Fruit fly (Drosophila melanogaster): ENCODE measurements around the gene CG43797.

Gene CG43797

DNA sequence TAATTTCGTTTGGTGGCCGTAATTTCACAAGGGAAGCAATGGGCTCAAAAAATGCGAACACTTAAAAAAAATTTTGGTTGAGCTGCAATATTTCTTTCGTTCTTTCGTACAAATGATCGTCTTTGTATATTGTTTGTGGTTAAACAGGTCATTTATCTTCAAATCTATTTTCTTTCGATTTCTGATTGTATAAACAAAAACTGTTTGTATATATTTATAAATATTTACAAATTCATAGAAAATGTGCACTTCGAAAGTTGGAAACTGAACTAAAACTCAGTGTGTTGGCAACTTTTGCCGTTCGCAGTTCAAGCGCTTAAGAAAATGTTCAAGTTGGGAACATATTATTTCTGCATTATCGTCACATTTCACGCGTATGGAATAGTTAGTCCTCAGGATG is at the start of gene CG43797:
TSS of gene CG43797 (plus strand) at position 301 of the 400 bp plus-strand sequence.
- TF ChIP-seq h (optimal IDR thresholded peaks at IDR 0.05) (no peak), ttk (optimal IDR thresholded peaks at IDR 0.05) (no peak), psq (optimal IDR thresholded peaks at IDR 0.05) (no peak), insv (optimal IDR thresholded peaks at IDR 0.05) (no peak), Myc (optimal IDR thresholded peaks at IDR 0.05) (no peak), Sin3A (optimal IDR thresholded peaks at IDR 0.05) (no peak)

DNA sequence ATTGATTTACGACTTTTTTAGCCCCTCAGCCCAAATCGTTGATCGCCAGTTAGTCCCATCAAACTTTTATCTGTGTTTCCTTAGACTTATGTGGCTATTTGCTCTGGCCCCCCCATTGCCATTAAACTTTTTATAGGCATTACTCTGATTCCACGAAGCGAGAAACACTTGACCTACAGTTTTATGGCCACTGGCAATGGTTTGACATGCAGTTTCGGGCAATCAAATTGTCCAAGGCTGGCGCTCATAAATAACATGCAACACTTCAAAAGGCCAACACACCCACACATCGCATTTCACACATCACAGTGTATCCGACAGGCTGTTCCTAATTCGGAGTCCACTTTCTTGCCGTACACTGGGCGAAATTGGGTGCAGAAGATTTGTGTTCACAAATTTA is 31.5 kb upstream of the CG43797 start:
- TF ChIP-seq Sin3A (optimal IDR thresholded peaks at IDR 0.05) (no peak), h (optimal IDR thresholded peaks at IDR 0.05) (no peak), psq (optimal IDR thresholded peaks at IDR 0.05) (no peak), Myc (optimal IDR thresholded peaks at IDR 0.05) (no peak), insv (optimal IDR thresholded peaks at IDR 0.05) (no peak), ttk (optimal IDR thresholded peaks at IDR 0.05) (no peak)

DNA sequence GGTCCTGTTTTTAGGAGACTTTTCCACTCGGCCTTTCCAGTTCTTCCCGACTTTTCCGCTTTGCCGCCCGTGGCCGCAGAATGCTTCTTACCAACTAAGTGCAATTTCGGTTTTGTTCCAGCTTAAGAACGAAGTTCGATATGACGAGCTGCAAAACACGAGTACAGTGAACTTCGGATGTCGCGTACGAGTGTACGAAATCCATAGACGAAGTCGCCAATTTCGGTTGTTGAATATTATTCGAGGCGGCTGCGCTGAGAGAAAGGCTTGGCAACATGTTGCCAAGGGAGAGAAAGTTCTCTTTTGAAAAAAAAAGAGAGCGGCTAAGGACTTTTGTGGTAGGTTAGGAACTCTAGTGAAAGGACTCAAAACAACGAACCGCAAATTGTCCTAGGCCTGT is 8.2 kb upstream of the CG43797 start, which contains the start of gene fred:
TSS of gene fred (minus strand) at position 76 of the 400 bp plus-strand sequence.
- TF ChIP-seq psq (optimal IDR thresholded peaks at IDR 0.05) (no peak), h (optimal IDR thresholded peaks at IDR 0.05) (no peak), insv (optimal IDR thresholded peaks at IDR 0.05) (no peak)

- TF ChIP-seq h (optimal IDR thresholded peaks at IDR 0.05): no peak
- no peak for TF ChIP-seq insv (optimal IDR thresholded peaks at IDR 0.05)
- TF ChIP-seq ttk (optimal IDR thresholded peaks at IDR 0.05): no peak
- TF ChIP-seq Myc (optimal IDR thresholded peaks at IDR 0.05): no peak
- no peak for TF ChIP-seq psq (optimal IDR thresholded peaks at IDR 0.05)
- no peak for TF ChIP-seq Sin3A (optimal IDR thresholded peaks at IDR 0.05)
These were observed 4.0 kb downstream of the CG43797 start, which contains the start of gene CG34176 for dm6 chr2L:4003780-4004179. TSS of gene CG34176 (plus strand) at chr2L:4004080.

DNA sequence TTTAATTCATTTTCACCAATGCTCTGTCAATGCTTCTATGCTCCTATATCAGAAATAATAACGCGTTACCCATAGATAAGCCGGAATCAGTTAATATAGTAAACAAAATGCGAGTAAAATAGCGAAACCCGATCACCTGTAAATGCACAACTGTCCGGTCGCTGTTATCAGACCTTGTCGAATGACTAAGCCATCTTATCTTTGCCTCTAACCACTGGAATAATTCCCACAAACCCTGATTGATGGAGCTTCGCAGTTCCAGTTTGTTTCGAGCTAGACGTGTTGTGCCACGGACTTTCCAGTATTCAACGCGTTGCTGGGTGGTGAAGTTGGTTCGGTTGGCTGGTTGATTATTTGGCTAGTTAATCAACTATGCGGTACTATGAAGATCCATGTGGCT is 4.9 kb downstream of the CG43797 start, which contains the start of gene CG15422:
TSS of gene CG15422 (plus strand) at position 301 of the 400 bp plus-strand sequence.
- TF ChIP-seq insv (optimal IDR thresholded peaks at IDR 0.05) (no peak), Sin3A (optimal IDR thresholded peaks at IDR 0.05) (no peak), h (optimal IDR thresholded peaks at IDR 0.05) (no peak), ttk (optimal IDR thresholded peaks at IDR 0.05) (no peak), psq (optimal IDR thresholded peaks at IDR 0.05) (no peak), Myc (optimal IDR thresholded peaks at IDR 0.05) (no peak)

- TF ChIP-seq ttk (optimal IDR thresholded peaks at IDR 0.05) (no peak), Myc (optimal IDR thresholded peaks at IDR 0.05) (no peak), insv (optimal IDR thresholded peaks at IDR 0.05) (no peak), h (optimal IDR thresholded peaks at IDR 0.05) (no peak), Sin3A (optimal IDR thresholded peaks at IDR 0.05) (no peak), psq (optimal IDR thresholded peaks at IDR 0.05) (no peak)
These were observed 5.9 kb downstream of the CG43797 start, which contains the start of gene CG15423 for dm6 chr2L:4005741-4006140. TSS of gene CG15423 (plus strand) at chr2L:4006041.

dm6 chr2L:4007390-4007789 is 7.6 kb downstream of the CG43797 start, which contains the start of gene CG43773:
TSS of gene CG43773 (plus strand) at chr2L:4007690.
- TF ChIP-seq Myc (optimal IDR thresholded peaks at IDR 0.05) (no peak), psq (optimal IDR thresholded peaks at IDR 0.05) (no peak), h (optimal IDR thresholded peaks at IDR 0.05) (no peak), Sin3A (optimal IDR thresholded peaks at IDR 0.05) (no peak), insv (optimal IDR thresholded peaks at IDR 0.05) (no peak), ttk (optimal IDR thresholded peaks at IDR 0.05) (no peak)

DNA sequence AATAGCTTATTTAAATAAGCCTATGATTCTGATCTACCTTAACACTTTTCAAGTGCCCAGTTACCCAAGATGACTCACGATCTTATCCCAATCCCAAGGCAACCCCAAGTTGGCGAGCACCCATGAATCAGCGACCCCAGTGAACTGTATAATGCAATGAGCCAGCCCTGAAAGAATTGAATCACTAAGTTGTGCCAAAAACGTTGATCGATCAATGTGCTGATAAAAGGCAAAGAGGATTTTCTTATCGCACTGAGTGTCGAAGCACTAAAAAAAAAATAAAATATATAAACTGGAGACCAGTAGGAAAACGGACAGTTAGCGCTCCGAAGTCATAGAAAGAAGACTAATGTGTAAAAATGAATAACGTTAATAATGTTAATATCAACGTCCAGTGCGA is 8.5 kb downstream of the CG43797 start, which contains the start of gene CG43774:
TSS of gene CG43774 (plus strand) at position 301 of the 400 bp plus-strand sequence.
- no peak for TF ChIP-seq Myc (optimal IDR thresholded peaks at IDR 0.05)
- no peak for TF ChIP-seq psq (optimal IDR thresholded peaks at IDR 0.05)
- TF ChIP-seq h (optimal IDR thresholded peaks at IDR 0.05): no peak
- no peak for TF ChIP-seq insv (optimal IDR thresholded peaks at IDR 0.05)
- TF ChIP-seq Sin3A (optimal IDR thresholded peaks at IDR 0.05): no peak
- no peak for TF ChIP-seq ttk (optimal IDR thresholded peaks at IDR 0.05)

DNA sequence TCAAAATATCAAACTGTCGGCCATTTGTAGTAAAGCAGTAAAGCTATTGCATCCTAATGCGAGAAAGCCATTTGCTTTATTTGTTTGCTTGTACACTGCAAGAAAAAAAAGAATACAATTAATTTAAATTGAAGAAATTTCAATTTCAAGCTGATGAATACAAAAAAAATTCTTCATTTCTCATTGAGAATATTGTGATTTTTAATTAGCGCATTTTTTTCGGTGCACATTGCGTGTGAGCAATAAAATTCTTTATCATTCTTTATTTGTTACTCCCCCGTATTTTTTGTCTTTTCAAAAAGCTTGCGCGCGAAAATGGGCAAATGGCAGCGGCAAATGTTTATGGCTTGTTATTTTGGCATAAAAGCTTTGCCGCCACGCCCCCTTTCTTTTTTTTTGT is 12.3 kb downstream of the CG43797 start:
- TF ChIP-seq insv (optimal IDR thresholded peaks at IDR 0.05) (no peak), Sin3A (optimal IDR thresholded peaks at IDR 0.05) (no peak), ttk (optimal IDR thresholded peaks at IDR 0.05) (no peak), psq (optimal IDR thresholded peaks at IDR 0.05) (no peak), Myc (optimal IDR thresholded peaks at IDR 0.05) (no peak), h (optimal IDR thresholded peaks at IDR 0.05) (no peak)

dm6 chr2L:4019198-4019597 is 19.4 kb downstream of the CG43797 start:
- TF ChIP-seq insv (optimal IDR thresholded peaks at IDR 0.05) (no peak), ttk (optimal IDR thresholded peaks at IDR 0.05) (no peak), psq (optimal IDR thresholded peaks at IDR 0.05) (no peak), Myc (optimal IDR thresholded peaks at IDR 0.05) (no peak), h (optimal IDR thresholded peaks at IDR 0.05) (no peak), Sin3A (optimal IDR thresholded peaks at IDR 0.05) (no peak)

DNA sequence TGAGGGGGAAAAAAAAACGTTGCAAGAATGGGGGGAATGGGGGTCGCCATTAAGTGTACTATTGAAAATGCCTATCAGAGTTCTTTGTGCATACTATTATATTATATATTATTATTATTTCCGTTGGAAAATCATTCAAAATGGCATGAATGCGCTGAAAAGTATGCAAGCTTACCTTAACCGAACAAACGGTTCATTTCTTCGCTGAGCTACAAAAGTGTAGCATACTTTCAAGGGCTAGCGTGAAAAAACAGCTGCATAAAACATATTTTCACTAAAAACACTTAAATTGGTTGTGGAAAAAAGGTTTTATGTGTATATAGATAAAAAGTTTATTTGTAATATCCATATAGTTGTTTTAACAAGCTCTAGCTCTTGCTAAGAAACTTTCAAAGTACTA is 19.9 kb downstream of the CG43797 start:
- TF ChIP-seq psq (optimal IDR thresholded peaks at IDR 0.05): no peak
- no peak for TF ChIP-seq Myc (optimal IDR thresholded peaks at IDR 0.05)
- no peak for TF ChIP-seq insv (optimal IDR thresholded peaks at IDR 0.05)
- no peak for TF ChIP-seq h (optimal IDR thresholded peaks at IDR 0.05)

DNA sequence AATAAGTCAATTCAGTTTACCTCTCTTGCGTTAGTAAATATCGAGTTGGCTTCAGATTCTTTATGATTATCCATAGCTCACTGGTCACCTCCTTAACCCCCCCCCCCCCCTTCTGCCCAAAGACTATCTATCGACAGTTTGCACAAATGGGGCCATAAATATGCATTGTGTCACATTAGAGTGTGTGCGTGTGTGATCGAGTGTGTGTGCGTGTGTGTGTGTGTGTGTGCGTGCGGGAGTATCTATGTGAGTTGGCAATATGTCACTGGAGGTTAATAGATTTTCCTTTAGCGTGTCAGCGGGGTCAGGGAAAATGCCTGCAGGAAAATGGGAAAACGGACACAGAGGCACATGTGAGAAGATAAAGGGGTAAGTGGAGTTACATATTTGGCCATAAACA is 20.4 kb downstream of the CG43797 start:
- no peak for TF ChIP-seq Sin3A (optimal IDR thresholded peaks at IDR 0.05)
- TF ChIP-seq Myc (optimal IDR thresholded peaks at IDR 0.05): no peak
- TF ChIP-seq insv (optimal IDR thresholded peaks at IDR 0.05): no peak
- TF ChIP-seq ttk (optimal IDR thresholded peaks at IDR 0.05): no peak
- TF ChIP-seq h (optimal IDR thresholded peaks at IDR 0.05): no peak
